Worm (Caenorhabditis elegans): Measurements from ENCODE around the gene srlf-17.

DNA sequence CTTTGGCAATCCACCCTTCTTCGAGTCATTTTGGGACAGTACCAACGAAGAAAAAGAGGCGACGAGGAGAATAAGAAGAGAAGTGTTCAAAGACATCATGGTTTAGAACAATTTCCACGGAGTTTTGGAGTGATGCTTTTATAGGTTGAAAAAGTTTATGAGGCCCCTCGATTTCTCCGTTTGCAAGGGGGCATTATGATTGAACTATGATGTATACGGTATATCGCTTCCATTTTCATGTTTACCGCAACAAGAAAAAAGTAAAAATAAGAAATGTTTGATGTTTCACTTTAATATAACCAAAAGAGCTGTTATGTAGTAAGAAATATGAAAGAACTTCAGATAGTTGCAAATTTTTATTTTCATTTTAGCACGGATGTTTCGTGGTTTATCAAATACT lies 1.1 kb downstream of the srlf-17 start, which contains the start of gene srlf-18:
- TF ChIP-seq tbx-8 (GFP tag; optimal IDR thresholded peaks at IDR 0.05) (no peak), ceh-39 (tag; optimal IDR thresholded peaks at IDR 0.05) (no peak), nhr-28 (tag; optimal IDR thresholded peaks at IDR 0.05) (no peak), blmp-1 (tag; optimal IDR thresholded peaks at IDR 0.05) (no peak), lin-13 (tag; optimal IDR thresholded peaks at IDR 0.05) (no peak), mab-5 (tag; optimal IDR thresholded peaks at IDR 0.05) (no peak), zip-8 (tag; optimal IDR thresholded peaks at IDR 0.05) (no peak), pha-4 (tag; optimal IDR thresholded peaks at IDR 0.05) (no peak), drap-1 (GFP tag; optimal IDR thresholded peaks at IDR 0.05) (no peak), nhr-12 (tag; optimal IDR thresholded peaks at IDR 0.05) (no peak), ztf-11 (tag; optimal IDR thresholded peaks at IDR 0.05) (no peak), elt-3 (tag; optimal IDR thresholded peaks at IDR 0.05) (no peak), flh-1 (GFP tag; optimal IDR thresholded peaks at IDR 0.05) (no peak), ham-2 (GFP tag; optimal IDR thresholded peaks at IDR 0.05) (no peak)

Data from whole organism, mixed stage, embryonic.